Fruit fly (Drosophila melanogaster): ENCODE data around the gene CG34428.

CG34428 gene

DNA sequence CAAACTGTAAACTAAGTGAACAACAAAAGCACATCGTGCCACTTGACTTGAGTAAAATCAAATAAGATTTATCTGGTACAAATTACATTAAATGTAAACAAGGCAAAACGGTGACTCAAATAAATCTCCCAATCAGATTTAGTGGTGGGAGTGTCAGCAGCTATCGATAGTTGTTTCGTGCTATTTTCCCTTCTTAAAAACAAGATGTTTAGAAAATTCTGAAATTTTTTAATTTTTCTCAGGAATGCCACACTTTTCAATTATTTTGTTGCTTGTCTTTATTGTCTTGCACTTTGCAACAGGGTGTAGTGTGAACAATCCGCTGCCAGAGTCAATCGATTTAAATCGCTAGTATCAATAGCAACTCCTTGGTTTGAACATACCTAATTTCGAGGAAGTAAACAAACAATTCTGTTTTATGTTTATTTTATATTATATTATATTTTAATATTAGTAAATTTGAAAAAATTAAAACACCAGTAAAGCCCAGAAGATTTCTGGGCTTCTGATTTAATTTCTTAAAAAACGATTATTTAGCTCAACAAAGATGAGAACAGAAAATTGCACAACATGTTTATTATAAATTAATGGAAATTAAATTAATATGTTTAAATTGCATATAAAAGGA lies 46.2 kb upstream of the CG34428 start, which contains the start of gene MICAL-like (continued):
- TF ChIP-seq NfI (GFP tag; optimal IDR thresholded peaks at IDR 0.05) (peak; percentile 39), phol (tag; optimal IDR thresholded peaks at IDR 0.05) (no peak), CG7963 (GFP tag; IDR thresholded peaks at IDR 0.05; ENCODE audit: partially characterized antibody) (peak; percentile 71), dati (GFP tag; IDR thresholded peaks at IDR 0.05) (no peak), Nf-YA (GFP tag; IDR thresholded peaks at IDR 0.05) (no peak), sr (GFP tag; IDR thresholded peaks at IDR 0.05) (no peak), CG15269 (tag; optimal IDR thresholded peaks at IDR 0.05) (no peak), CG12104 (GFP tag; optimal IDR thresholded peaks at IDR 0.05) (no peak), stc (GFP tag; IDR thresholded peaks at IDR 0.05) (no peak), CG11247 (GFP tag; IDR thresholded peaks at IDR 0.05) (0 out of 2 replicates have a peak, but pooled peaks have one; percentile 14), Hr51 (GFP tag; optimal IDR thresholded peaks at IDR 0.05) (no peak), zen (tag; optimal IDR thresholded peaks at IDR 0.05) (peak; percentile 61), sens (GFP tag) (peak; percentile 87), CG32532 (GFP tag; IDR thresholded peaks at IDR 0.05) (peak; percentile 64), chif (GFP tag; optimal IDR thresholded peaks at IDR 0.05) (no peak), CG2712 (tag; optimal IDR thresholded peaks at IDR 0.05) (no peak), CG34224 (GFP tag; IDR thresholded peaks at IDR 0.05; ENCODE audit: partially characterized antibody) (peak; percentile 79), CG17328 (GFP tag; IDR thresholded peaks at IDR 0.05) (peak; percentile 16; the same call in 1 of the 2 replicates), Med (GFP tag) (peak; percentile 87), Side (GFP tag; optimal IDR thresholded peaks at IDR 0.05) (no peak), CG4404 (GFP tag; IDR thresholded peaks at IDR 0.05) (peak; percentile 30), CG12744 (GFP tag; optimal IDR thresholded peaks at IDR 0.05) (no peak), Camta (GFP tag; optimal IDR thresholded peaks at IDR 0.05) (peak; percentile 10), disco-r (GFP tag; optimal IDR thresholded peaks at IDR 0.05) (no peak), croc (GFP tag; conservative IDR thresholded peaks at IDR 0.05) (no peak), Fer2 (tag; optimal IDR thresholded peaks at IDR 0.05) (no peak), hkb (optimal IDR thresholded peaks at IDR 0.05) (no peak), hkb (GFP tag; IDR thresholded peaks at IDR 0.05) (peak; percentile 36; the same call in 1 of the 2 replicates), NC2α (GFP tag; optimal IDR thresholded peaks at IDR 0.05) (no peak), sens-2 (GFP tag; IDR thresholded peaks at IDR 0.05) (no peak), ase (GFP tag; IDR thresholded peaks at IDR 0.05) (peak; percentile 49; the same call in 1 of the 3 replicates), sug (tag; optimal IDR thresholded peaks at IDR 0.05) (no peak), slp2 (GFP tag; optimal IDR thresholded peaks at IDR 0.05) (no peak), Taf1 (GFP tag; IDR thresholded peaks at IDR 0.05) (no peak), Adf1 (GFP tag; IDR thresholded peaks at IDR 0.05) (no peak), Sry-β (GFP tag; optimal IDR thresholded peaks at IDR 0.05) (no peak), Ets65A (GFP tag) (peak; percentile 44), CG1647 (GFP tag; optimal IDR thresholded peaks at IDR 0.05) (no peak), mld (GFP tag; IDR thresholded peaks at IDR 0.05; ENCODE audit: partially characterized antibody) (peak; percentile 68; the same call in 1 of the 3 replicates), danr (GFP tag; IDR thresholded peaks at IDR 0.05) (0 out of 2 replicates have a peak, but pooled peaks have one; percentile 22), CG6791 (GFP tag; IDR thresholded peaks at IDR 0.05; ENCODE audit: partially characterized antibody) (peak; percentile 77), cad (GFP tag; optimal IDR thresholded peaks at IDR 0.05) (no peak), gcm2 (GFP tag; optimal IDR thresholded peaks at IDR 0.05) (no peak), CG11723 (GFP tag; optimal IDR thresholded peaks at IDR 0.05) (no peak), mam (GFP tag; optimal IDR thresholded peaks at IDR 0.05) (peak; percentile 54), CG4854 (GFP tag; optimal IDR thresholded peaks at IDR 0.05) (no peak), Max (GFP tag; optimal IDR thresholded peaks at IDR 0.05) (no peak), lmd (GFP tag; IDR thresholded peaks at IDR 0.05) (peak; percentile 9; the same call in 1 of the 2 replicates), CG10147 (GFP tag; optimal IDR thresholded peaks at IDR 0.05) (no peak), CG10267 (tag; optimal IDR thresholded peaks at IDR 0.05) (no peak), cwo (GFP tag; optimal IDR thresholded peaks at IDR 0.05) (no peak)

All from whole organism, embryonic.